Fruit fly (Drosophila melanogaster) S2 (cell line): Measurements from ENCODE around the gene sov.

ENCODE experiments used
- CG8478 ChIP-seq: fragments of >200 bp; optimal IDR thresholded peaks from 2 replicates; lab custom pipeline; 2018
- CTCF ChIP-seq, 2 experiments: fragments of >200 bp; optimal IDR thresholded peaks; 2 replicates each; lab custom pipeline; 2018

dm6 chrX:6708580-6709199, 47.4 kb upstream of the sov start:
- TF ChIP-seq CTCF (optimal IDR thresholded peaks at IDR 0.05; lab: Kevin White, UChicago) (no peak), CG8478 (lab: Kevin White, UChicago) (no peak)
